Fruit fly (Drosophila melanogaster) S2 (cell line): ENCODE data around the gene CG14570.

ENCODE experiments used
- CG8478 ChIP-seq: fragments of >200 bp; optimal IDR thresholded peaks from 2 replicates; lab custom pipeline; 2018
- CTCF ChIP-seq, 2 experiments: fragments of >200 bp; optimal IDR thresholded peaks; 2 replicates each; lab custom pipeline; 2018

dm6 chr3L:21765931-21766330 lies 35.7 kb upstream of the CG14570 start:
- TF ChIP-seq CTCF (optimal IDR thresholded peaks at IDR 0.05; lab: Kevin White, UChicago) (no peak), CG8478 (no peak)
